Worm (Caenorhabditis elegans) whole organism, midembryonic: Measurements from ENCODE around the gene T05A7.13.
A peak's percentile ranks its signal among the peaks of the same experiment; 100 is the strongest.

Experiments
- T22C8.4 ChIP-seq: fragments of 200-800 bp; sonication (Bioruptor generic); IDR thresholded peaks from 2 replicates; pipeline ENCODE4 v1.3.6; 2022; ENCODE audit warnings: missing genetic modification characterization, missing compliant biosample characterization
- cog-1 ChIP-seq: sonication (generic microtip); optimal IDR thresholded peaks from 2 replicates; lab custom pipeline; 2016; ENCODE audit warnings: missing genetic modification characterization, missing compliant biosample characterization
- flt-1 ChIP-seq: fragments of 200-800 bp; sonication (Bioruptor generic); IDR thresholded peaks from 2 replicates; pipeline ENCODE4 v1.3.6; 2022; ENCODE audit warnings: missing genetic modification characterization, missing compliant biosample characterization
- klf-2 ChIP-seq: fragments of 200-800 bp; sonication (Bioruptor generic); conservative IDR thresholded peaks from 2 replicates; pipeline ENCODE4 v1.3.6; 2022; ENCODE audit warnings: missing genetic modification reagents, missing genetic modification characterization, missing compliant biosample characterization
- med-1 ChIP-seq: sonication (generic microtip); optimal IDR thresholded peaks from 2 replicates; lab custom pipeline; 2017; ENCODE audit warnings: missing genetic modification characterization, mild to moderate bottlenecking, missing compliant biosample characterization, antibody characterized with exemption, missing genetic modification reagents; ENCODE audit not compliant: insufficient read depth
- ref-1 ChIP-seq: fragments of 200-800 bp; sonication (Bioruptor generic); conservative IDR thresholded peaks from 2 replicates; pipeline ENCODE4 v1.3.6; 2022; ENCODE audit warnings: missing genetic modification reagents, missing genetic modification characterization, missing compliant biosample characterization
- tab-1 ChIP-seq: fragments of 200-800 bp; sonication (Bioruptor generic); IDR thresholded peaks from 2 replicates; pipeline ENCODE4 v1.3.6; 2022; ENCODE audit warnings: missing genetic modification characterization, missing compliant biosample characterization
- ztf-23 ChIP-seq: fragments of 200-800 bp; sonication (Bioruptor generic); IDR thresholded peaks from 2 replicates; pipeline ENCODE4 v1.3.6; 2022; ENCODE audit warnings: missing genetic modification reagents, missing genetic modification characterization, missing compliant biosample characterization
- ztf-29 ChIP-seq: fragments of 200-800 bp; sonication (Bioruptor generic); IDR thresholded peaks from 2 replicates; pipeline ENCODE4 v1.3.6; 2022; ENCODE audit warnings: missing genetic modification reagents, missing genetic modification characterization, missing compliant biosample characterization

T05A7.13 gene

ce11 chrII:4661278-4661677, at the start of gene T05A7.13:
Gene T05A7.13 (minus strand): TSS chrII:4661378.
- TF ChIP-seq klf-2 = no peak
- no peak for TF ChIP-seq ztf-23 (GFP tag; lab: Robert Waterston, UW)
- TF ChIP-seq flt-1 (GFP tag; lab: Robert Waterston, UW) = no peak
- TF ChIP-seq T22C8.4 (GFP tag; lab: Robert Waterston, UW) = no peak
- TF ChIP-seq med-1 (GFP tag; lab: Kevin White, UChicago) = no peak
- TF ChIP-seq ztf-29 = no peak
- TF ChIP-seq ref-1 (GFP tag; lab: Robert Waterston, UW) = no peak
- TF ChIP-seq tab-1 (GFP tag; lab: Robert Waterston, UW) = no peak

ce11 chrII:4710813-4711212, 49.6 kb upstream of the T05A7.13 start:
- no peak for TF ChIP-seq cog-1
- no peak for TF ChIP-seq ztf-23 (GFP tag; lab: Robert Waterston, UW)
- no peak for TF ChIP-seq ref-1 (GFP tag; lab: Robert Waterston, UW)
- no peak for TF ChIP-seq flt-1 (GFP tag; lab: Robert Waterston, UW)
- no peak for TF ChIP-seq klf-2
- no peak for TF ChIP-seq T22C8.4 (GFP tag; lab: Robert Waterston, UW)
- TF ChIP-seq tab-1 (GFP tag; lab: Robert Waterston, UW) = no peak
- TF ChIP-seq med-1 (GFP tag; lab: Kevin White, UChicago) = no peak
- no peak for TF ChIP-seq ztf-29

ce11 chrII:4710120-4710519, 48.9 kb upstream of the T05A7.13 start, which contains the start of gene tag-151:
Gene tag-151 (plus strand): TSS chrII:4710277.
- TF ChIP-seq cog-1 (no peak), ztf-23 (GFP tag; lab: Robert Waterston, UW) (no peak), med-1 (GFP tag; lab: Kevin White, UChicago) (no peak), klf-2 (no peak), flt-1 (GFP tag; lab: Robert Waterston, UW) (no peak), tab-1 (GFP tag; lab: Robert Waterston, UW) (no peak), ref-1 (GFP tag; lab: Robert Waterston, UW) (no peak), T22C8.4 (GFP tag; lab: Robert Waterston, UW) (no peak)

- TF ChIP-seq ref-1 (GFP tag; lab: Robert Waterston, UW) = no peak
- TF ChIP-seq tab-1 (GFP tag; lab: Robert Waterston, UW) = no peak
- TF ChIP-seq T22C8.4 (GFP tag; lab: Robert Waterston, UW) = no peak
- no peak for TF ChIP-seq ztf-29
- no peak for TF ChIP-seq cog-1
- no peak for TF ChIP-seq klf-2
- no peak for TF ChIP-seq med-1 (GFP tag; lab: Kevin White, UChicago)
- no peak for TF ChIP-seq ztf-23 (GFP tag; lab: Robert Waterston, UW)
- no peak for TF ChIP-seq flt-1 (GFP tag; lab: Robert Waterston, UW)
Measured at ce11 chrII:4706359-4706871, 45.2 kb upstream of the T05A7.13 start, which contains the start of the genes F10G7.9 and tsn-1. Gene F10G7.9 (minus strand): TSS chrII:4706485. Gene tsn-1 (plus strand): TSS chrII:4706821.

- TF ChIP-seq ztf-29 = no peak
- no peak for TF ChIP-seq ztf-23 (GFP tag; lab: Robert Waterston, UW)
- TF ChIP-seq cog-1 = no peak
- no peak for TF ChIP-seq tab-1 (GFP tag; lab: Robert Waterston, UW)
- no peak for TF ChIP-seq ref-1 (GFP tag; lab: Robert Waterston, UW)
- no peak for TF ChIP-seq med-1 (GFP tag; lab: Kevin White, UChicago)
- no peak for TF ChIP-seq flt-1 (GFP tag; lab: Robert Waterston, UW)
- no peak for TF ChIP-seq T22C8.4 (GFP tag; lab: Robert Waterston, UW)
- no peak for TF ChIP-seq klf-2
Measured at ce11 chrII:4703011-4703410, 41.8 kb upstream of the T05A7.13 start.

- TF ChIP-seq tab-1 (GFP tag; lab: Robert Waterston, UW) (peak; percentile 70; the same call in 1 of the 2 replicates), ztf-29 (peak; percentile 84), med-1 (GFP tag; lab: Kevin White, UChicago) (peak; percentile 29), T22C8.4 (GFP tag; lab: Robert Waterston, UW) (peak; percentile 18; the same call in 1 of the 2 replicates), ztf-23 (GFP tag; lab: Robert Waterston, UW) (peak; percentile 90), klf-2 (peak; percentile 71), cog-1 (peak; percentile 30), ref-1 (GFP tag; lab: Robert Waterston, UW) (peak; percentile 57; the same call in 1 of the 2 replicates), flt-1 (GFP tag; lab: Robert Waterston, UW) (peak; percentile 90)
Measured at ce11 chrII:4701482-4702119, 40.4 kb upstream of the T05A7.13 start, which contains the start of gene unc-85. Gene unc-85 (plus strand): TSS chrII:4702069.

ce11 chrII:4698266-4698771, 37.1 kb upstream of the T05A7.13 start, which contains the start of the genes rpn-5 and scc-1:
Gene rpn-5 (minus strand): TSS chrII:4698427.
Gene scc-1 (plus strand): TSS chrII:4698721.
- TF ChIP-seq ref-1 (GFP tag; lab: Robert Waterston, UW) = no peak
- no peak for TF ChIP-seq ztf-23 (GFP tag; lab: Robert Waterston, UW)
- TF ChIP-seq tab-1 (GFP tag; lab: Robert Waterston, UW) = no peak
- no peak for TF ChIP-seq flt-1 (GFP tag; lab: Robert Waterston, UW)
- TF ChIP-seq ztf-29 = no peak
- no peak for TF ChIP-seq cog-1
- no peak for TF ChIP-seq T22C8.4 (GFP tag; lab: Robert Waterston, UW)
- no peak for TF ChIP-seq klf-2

ce11 chrII:4696055-4696454, 34.9 kb upstream of the T05A7.13 start:
- TF ChIP-seq cog-1 (no peak), ztf-29 (no peak), klf-2 (no peak), ref-1 (GFP tag; lab: Robert Waterston, UW) (no peak), flt-1 (GFP tag; lab: Robert Waterston, UW) (no peak), T22C8.4 (GFP tag; lab: Robert Waterston, UW) (no peak), med-1 (GFP tag; lab: Kevin White, UChicago) (no peak)

- no peak for TF ChIP-seq ref-1 (GFP tag; lab: Robert Waterston, UW)
- no peak for TF ChIP-seq tab-1 (GFP tag; lab: Robert Waterston, UW)
- TF ChIP-seq cog-1 = peak; percentile 28
- no peak for TF ChIP-seq flt-1 (GFP tag; lab: Robert Waterston, UW)
- TF ChIP-seq ztf-23 (GFP tag; lab: Robert Waterston, UW) = no peak
- TF ChIP-seq med-1 (GFP tag; lab: Kevin White, UChicago) = no peak
Measured at ce11 chrII:4693129-4693528, 32.0 kb upstream of the T05A7.13 start, which contains the start of gene F10G7.5. Gene F10G7.5 (plus strand): TSS chrII:4693414.
